Worm (Caenorhabditis elegans) whole organism, young adult: ENCODE measurements around the gene mod-1.
"Not testable (repeated sequence)": the region's sequence is repeated elsewhere in the genome, so short reads cannot be mapped to it uniquely, and the experiment has no call there.

ENCODE experiments used
- C06A6.2 ChIP-seq: fragments of 200-800 bp; sonication (Bioruptor generic); conservative IDR thresholded peaks from 2 replicates; pipeline ENCODE4 v1.3.6; 2022; ENCODE audit warnings: missing genetic modification characterization, missing compliant biosample characterization
- F39B2.1 ChIP-seq: fragments of 200-800 bp; sonication (Bioruptor generic); IDR thresholded peaks from 2 replicates; pipeline ENCODE4 v1.3.6; 2022; ENCODE audit warnings: missing genetic modification reagents, missing genetic modification characterization, missing compliant biosample characterization
- Y67H2A.10 ChIP-seq: fragments of 200-800 bp; sonication (Bioruptor generic); conservative IDR thresholded peaks from 2 replicates; pipeline ENCODE4 v1.3.6; 2022; ENCODE audit warnings: missing genetic modification reagents, missing genetic modification characterization, missing compliant biosample characterization
- attf-5 ChIP-seq: fragments of 200-800 bp; sonication (Bioruptor generic); optimal IDR thresholded peaks from 2 replicates; lab custom pipeline; 2018; ENCODE audit warnings: mild to moderate bottlenecking, missing genetic modification characterization, missing compliant biosample characterization
- rec-8 ChIP-seq, 2 experiments: sonication (generic microtip); optimal IDR thresholded peaks; 2 replicates each; lab custom pipeline; 2016; ENCODE audit warnings: mild to moderate bottlenecking in 2 of 2, missing genetic modification characterization in 2 of 2, missing genetic modification reagents in 2 of 2, missing genotype in 2 of 2, missing biosample characterization in 1 of 2, missing compliant biosample characterization in 1 of 2, moderate library complexity in 1 of 2

Gene mod-1

DNA sequence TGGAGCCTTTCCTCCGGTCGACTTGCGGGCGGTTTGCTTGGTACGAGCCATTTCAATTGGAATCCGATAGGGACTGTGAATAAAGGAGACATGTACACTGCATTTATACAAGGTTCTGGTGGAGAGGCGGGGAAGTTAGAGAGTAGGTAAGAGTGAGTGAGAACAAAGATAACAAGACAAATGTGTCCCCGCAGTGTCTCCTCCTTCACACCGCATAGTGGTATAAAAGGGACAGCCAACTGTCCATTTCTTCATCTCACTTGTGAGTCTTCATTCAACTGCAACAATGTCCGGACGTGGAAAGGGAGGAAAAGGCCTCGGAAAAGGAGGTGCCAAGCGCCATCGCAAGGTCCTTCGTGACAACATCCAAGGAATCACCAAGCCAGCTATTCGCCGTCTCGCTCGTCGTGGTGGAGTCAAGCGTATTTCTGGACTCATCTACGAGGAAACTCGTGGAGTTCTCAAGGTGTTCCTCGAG lies 15.9 kb downstream of the mod-1 start, which contains the start of the genes his-17 and his-18:
Gene his-17, minus strand, starts transcription at position 51 of the 478 bp plus-strand sequence.
Gene his-18, plus strand, starts transcription at position 287 of the 478 bp plus-strand sequence.
- TF ChIP-seq F39B2.1: peak; percentile 59; the same call in 1 of the 2 replicates
- 0 out of 2 replicates have a peak, but pooled peaks have one; percentile 32 for TF ChIP-seq C06A6.2 (GFP tag; lab: Robert Waterston, UW)
- TF ChIP-seq, all 124 proteins: peak for 2; not testable (repeated sequence) for 122

DNA sequence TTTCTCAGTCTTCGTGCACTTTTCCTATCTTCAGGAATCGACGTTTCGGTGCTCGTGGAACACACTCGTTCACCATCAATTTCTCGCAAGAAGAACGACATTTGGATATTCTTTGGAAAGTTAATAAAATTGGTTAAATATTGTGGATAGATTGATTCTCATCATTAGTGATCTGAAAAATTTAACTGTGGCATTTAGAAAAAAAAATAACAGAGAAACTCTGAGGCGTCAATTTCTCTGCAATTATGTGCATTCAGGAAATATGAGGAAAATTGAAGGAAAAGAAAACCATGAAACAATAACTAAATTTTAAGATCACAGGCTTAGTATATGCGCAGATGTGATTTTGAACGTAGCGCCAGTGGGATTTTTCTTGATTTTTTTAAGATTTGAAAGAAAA lies 51.9 kb downstream of the mod-1 start, which contains the start of gene F07B7.12:
Gene F07B7.12, minus strand, starts transcription at position 101 of the 400 bp plus-strand sequence.
- not testable (repeated sequence) for TF ChIP-seq Y67H2A.10; rec-8 (tag; optimal IDR thresholded peaks at IDR 0.05; lab: Kevin White, UChicago); attf-5 (GFP tag; lab: Kevin White, UChicago)
